Worm (Caenorhabditis elegans): ENCODE results near the gene F14H12.17.

ce11 chrX:4342730-4343129, 20.4 kb downstream of the F14H12.17 start:
- TF ChIP-seq ceh-30 (tag; optimal IDR thresholded peaks at IDR 0.05) = no peak
- no peak for TF ChIP-seq ama-1 (optimal IDR thresholded peaks at IDR 0.05)

Data from whole organism, late embryonic.